Fruit fly (Drosophila melanogaster): ENCODE measurements around the gene CG34289.

The CG34289 gene

DNA sequence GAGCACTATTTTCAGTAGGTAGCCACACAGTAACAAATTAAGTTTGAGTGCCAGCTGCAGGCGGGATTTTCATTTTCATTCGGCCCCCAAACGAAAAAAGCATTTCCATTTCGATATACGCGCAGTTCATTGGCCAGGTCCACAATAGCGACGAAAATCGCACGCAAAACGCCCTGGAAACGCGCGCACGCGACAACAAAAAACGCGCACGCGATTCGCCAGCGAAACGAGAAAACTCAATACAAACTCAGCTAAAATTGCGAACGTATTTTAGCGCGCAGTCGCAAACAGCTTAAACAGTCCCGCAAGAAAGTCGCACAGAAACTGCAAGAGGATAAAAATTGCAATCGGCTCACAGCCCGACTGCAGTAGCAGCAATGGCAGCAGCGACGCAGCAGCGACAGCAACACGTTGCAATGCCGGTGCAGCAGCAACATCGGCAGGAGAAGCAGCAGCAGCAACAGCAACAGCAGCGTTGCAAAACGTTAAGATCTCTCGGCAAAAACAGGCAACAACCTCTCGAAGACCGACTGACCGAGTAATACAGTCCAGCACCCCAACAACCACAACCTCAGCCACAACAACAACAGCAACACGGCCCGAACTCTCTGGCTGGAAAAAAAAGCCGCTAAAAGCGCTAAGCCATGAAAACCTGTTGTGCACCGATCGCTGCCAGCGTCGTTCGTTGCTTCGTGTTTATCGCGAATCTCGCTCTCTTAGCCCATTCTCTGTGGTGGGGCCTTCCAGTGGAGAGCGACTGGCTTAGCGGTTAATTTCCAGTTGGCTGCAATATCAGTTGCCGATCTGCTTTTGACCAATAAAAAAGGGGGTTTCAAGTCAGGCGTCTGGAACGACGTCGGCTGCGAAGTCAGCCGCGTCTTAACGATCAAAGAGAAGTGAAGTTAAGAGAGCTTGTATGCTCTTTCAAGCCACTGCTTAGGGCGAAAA is 35.0 kb downstream of the CG34289 start, which contains the start of gene CG4374:
CG4374 (minus strand) TSS at position 268 of the 948 bp plus-strand sequence.
- no peak for TF ChIP-seq Ets21C (GFP tag; optimal IDR thresholded peaks at IDR 0.05)
- no peak for TF ChIP-seq Ets96B (tag; optimal IDR thresholded peaks at IDR 0.05)
- no peak for TF ChIP-seq Sox15 (GFP tag; optimal IDR thresholded peaks at IDR 0.05)
- TF ChIP-seq fkh (GFP tag; optimal IDR thresholded peaks at IDR 0.05) = no peak
- TF ChIP-seq pdm3 (GFP tag; optimal IDR thresholded peaks at IDR 0.05) = no peak
- TF ChIP-seq CG6163 (GFP tag; IDR thresholded peaks at IDR 0.05) = 0 out of 3 replicates have a peak, but pooled peaks have one; percentile 9
- no peak for TF ChIP-seq vri (GFP tag; optimal IDR thresholded peaks at IDR 0.05)
- peak; percentile 65 for TF ChIP-seq CG3919 (GFP tag; optimal IDR thresholded peaks at IDR 0.05)
- no peak for TF ChIP-seq Sox14 (GFP tag; optimal IDR thresholded peaks at IDR 0.05)
- no peak for TF ChIP-seq CG8319 (GFP tag; optimal IDR thresholded peaks at IDR 0.05)
- peak; percentile 14 for TF ChIP-seq CG9139 (GFP tag; optimal IDR thresholded peaks at IDR 0.05)
- TF ChIP-seq CG11762 (GFP tag; optimal IDR thresholded peaks at IDR 0.05; ENCODE audit: insufficient read depth) = no peak
- TF ChIP-seq cyc (GFP tag; optimal IDR thresholded peaks at IDR 0.05) = no peak
- TF ChIP-seq Smox (GFP tag; optimal IDR thresholded peaks at IDR 0.05) = no peak
- peak; percentile 40 for TF ChIP-seq dsx (GFP tag; optimal IDR thresholded peaks at IDR 0.05; ENCODE audit: poor library complexity, severe bottlenecking)
- TF ChIP-seq CG15336 (GFP tag; IDR thresholded peaks at IDR 0.05) = no peak
- TF ChIP-seq Sox102F (GFP tag; optimal IDR thresholded peaks at IDR 0.05) = no peak
- TF ChIP-seq fd59A (GFP tag; optimal IDR thresholded peaks at IDR 0.05) = no peak
- TF ChIP-seq CG16779 (tag; optimal IDR thresholded peaks at IDR 0.05) = no peak
- TF ChIP-seq eg (GFP tag; IDR thresholded peaks at IDR 0.05) = 0 out of 3 replicates have a peak, but pooled peaks have one; percentile 12
- no peak for TF ChIP-seq Eip93F (GFP tag; optimal IDR thresholded peaks at IDR 0.05)
- TF ChIP-seq esn (GFP tag; optimal IDR thresholded peaks at IDR 0.05) = no peak
- peak; percentile 34 for TF ChIP-seq Lpt (GFP tag; optimal IDR thresholded peaks at IDR 0.05)
- TF ChIP-seq CG6808 (GFP tag; optimal IDR thresholded peaks at IDR 0.05) = no peak
- TF ChIP-seq achi (GFP tag; optimal IDR thresholded peaks at IDR 0.05) = no peak
- TF ChIP-seq CG6854 (GFP tag; optimal IDR thresholded peaks at IDR 0.05) = peak; percentile 11
- peak in 1 of 2 experiments; percentile 46 for TF ChIP-seq ss (GFP tag; optimal IDR thresholded peaks at IDR 0.05)
- TF ChIP-seq CG8632 (GFP tag; optimal IDR thresholded peaks at IDR 0.05) = no peak
- no peak for TF ChIP-seq net (GFP tag; optimal IDR thresholded peaks at IDR 0.05)
- no peak for TF ChIP-seq spab (GFP tag; optimal IDR thresholded peaks at IDR 0.05)
- no peak for TF ChIP-seq fd85E (GFP tag; optimal IDR thresholded peaks at IDR 0.05)
- TF ChIP-seq acj6 (GFP tag; optimal IDR thresholded peaks at IDR 0.05) = no peak
- TF ChIP-seq Eip75B (GFP tag; optimal IDR thresholded peaks at IDR 0.05) = peak; percentile 59
- TF ChIP-seq CG6276 (GFP tag; optimal IDR thresholded peaks at IDR 0.05) = no peak
- no peak for TF ChIP-seq CG34406 (GFP tag; optimal IDR thresholded peaks at IDR 0.05)
- peak; percentile 25 for TF ChIP-seq Eip78C (GFP tag)
- TF ChIP-seq topi (GFP tag; optimal IDR thresholded peaks at IDR 0.05) = no peak
- no peak for TF ChIP-seq salr (GFP tag; optimal IDR thresholded peaks at IDR 0.05)

- TF ChIP-seq CG8632 (GFP tag; optimal IDR thresholded peaks at IDR 0.05) (no peak), CG11294 (GFP tag; IDR thresholded peaks at IDR 0.05) (no peak), Ets96B (tag; optimal IDR thresholded peaks at IDR 0.05) (no peak), topi (GFP tag; optimal IDR thresholded peaks at IDR 0.05) (no peak), CG8319 (GFP tag; optimal IDR thresholded peaks at IDR 0.05) (no peak), CG32006 (GFP tag; optimal IDR thresholded peaks at IDR 0.05) (no peak), ss (GFP tag; optimal IDR thresholded peaks at IDR 0.05) (no peak), Met (GFP tag; optimal IDR thresholded peaks at IDR 0.05) (no peak), OdsH (GFP tag; optimal IDR thresholded peaks at IDR 0.05) (no peak), achi (GFP tag; optimal IDR thresholded peaks at IDR 0.05) (no peak)
Measured at dm6 chr3R:23460667-23461066, 46.6 kb downstream of the CG34289 start.

Data from whole organism, prepupa.